Worm (Caenorhabditis elegans): ENCODE results near the gene acl-8.

ce11 chrV:6408733-6409227 lies 41.9 kb upstream of the acl-8 start, which contains the start of gene bcf-1:
- TF ChIP-seq tbx-37 (GFP tag; conservative IDR thresholded peaks at IDR 0.05) (no peak), hmbx-1 (tag; optimal IDR thresholded peaks at IDR 0.05) (no peak), aly-1 (tag; optimal IDR thresholded peaks at IDR 0.05) (no peak), ets-7 (tag; optimal IDR thresholded peaks at IDR 0.05) (no peak), ama-1 (optimal IDR thresholded peaks at IDR 0.05) (no peak), hmg-4 (GFP tag; optimal IDR thresholded peaks at IDR 0.05) (no peak), flt-1 (GFP tag; IDR thresholded peaks at IDR 0.05) (no peak), pes-1 (GFP tag; IDR thresholded peaks at IDR 0.05) (no peak), tra-4 (tag; optimal IDR thresholded peaks at IDR 0.05) (no peak), ceh-13 (GFP tag; optimal IDR thresholded peaks at IDR 0.05) (no peak)
